Fruit fly (Drosophila melanogaster): Measurements from ENCODE around the gene sim.
A peak's percentile ranks its signal among the peaks of the same experiment; 100 is the strongest.

Gene sim

dm6 chr3R:13063746-13064592 is 6.4 kb downstream of the sim start (continued):
- TF ChIP-seq ap (GFP tag; IDR thresholded peaks at IDR 0.05) (no peak), shn (GFP tag; optimal IDR thresholded peaks at IDR 0.05) (no peak), CG10431 (GFP tag; optimal IDR thresholded peaks at IDR 0.05) (no peak), fu2 (GFP tag; optimal IDR thresholded peaks at IDR 0.05) (no peak), CG8388 (GFP tag; optimal IDR thresholded peaks at IDR 0.05) (no peak), CG3847 (GFP tag; IDR thresholded peaks at IDR 0.05) (no peak), CG10979 (tag; optimal IDR thresholded peaks at IDR 0.05) (peak; percentile 26), CG12942 (GFP tag; optimal IDR thresholded peaks at IDR 0.05) (no peak), CrebB (tag; optimal IDR thresholded peaks at IDR 0.05) (peak; percentile 39), CG17361 (GFP tag; IDR thresholded peaks at IDR 0.05) (0 out of 3 replicates have a peak, but pooled peaks have one; percentile 23), Mes4 (GFP tag; optimal IDR thresholded peaks at IDR 0.05) (peak; percentile 18), Sry-δ (GFP tag; optimal IDR thresholded peaks at IDR 0.05) (peak; percentile 3), CG12219 (GFP tag; optimal IDR thresholded peaks at IDR 0.05) (no peak), Poxn (GFP tag; IDR thresholded peaks at IDR 0.05) (no peak), ATbp (GFP tag; optimal IDR thresholded peaks at IDR 0.05) (no peak), stc (GFP tag; IDR thresholded peaks at IDR 0.05) (0 out of 2 replicates have a peak, but pooled peaks have one; percentile 14), CG18619 (GFP tag; optimal IDR thresholded peaks at IDR 0.05) (no peak), HmgZ (tag; optimal IDR thresholded peaks at IDR 0.05) (peak; percentile 19), lola (GFP tag; optimal IDR thresholded peaks at IDR 0.05) (peak in 2 of 3 experiments; percentile 1 to 91), bab2 (GFP tag; optimal IDR thresholded peaks at IDR 0.05) (no peak), slbo (GFP tag; IDR thresholded peaks at IDR 0.05) (no peak), ci (GFP tag; IDR thresholded peaks at IDR 0.05) (0 out of 3 replicates have a peak, but pooled peaks have one; percentile 42), CG30403 (GFP tag; optimal IDR thresholded peaks at IDR 0.05) (no peak), CG2889 (GFP tag; IDR thresholded peaks at IDR 0.05) (no peak), caup (GFP tag; optimal IDR thresholded peaks at IDR 0.05; ENCODE audit: severe bottlenecking) (peak; percentile 12), tgo (GFP tag; IDR thresholded peaks at IDR 0.05) (peak; percentile 32; the same call in 1 of the 3 replicates), CG6654 (GFP tag; optimal IDR thresholded peaks at IDR 0.05) (no peak), CG13775 (GFP tag; optimal IDR thresholded peaks at IDR 0.05) (peak; percentile 19), Trl (optimal IDR thresholded peaks at IDR 0.05) (peak; percentile 35 to 63), Trl (GFP tag; optimal IDR thresholded peaks at IDR 0.05) (no peak), Bgb (GFP tag; IDR thresholded peaks at IDR 0.05; ENCODE audit: partially characterized antibody) (peak; percentile 64; the same call in 1 of the 2 replicates), sug (tag; optimal IDR thresholded peaks at IDR 0.05) (no peak), hb (GFP tag; IDR thresholded peaks at IDR 0.05; ENCODE audit: partially characterized antibody) (no peak), Med (GFP tag) (peak; percentile 83), knrl (GFP tag; IDR thresholded peaks at IDR 0.05; ENCODE audit: partially characterized antibody) (peak; percentile 43; the same call in 2 of the 3 replicates), CG16863 (GFP tag; optimal IDR thresholded peaks at IDR 0.05) (peak; percentile 26), jing (GFP tag; optimal IDR thresholded peaks at IDR 0.05) (peak; percentile 19), Stat92E (GFP tag; optimal IDR thresholded peaks at IDR 0.05) (peak in 2 of 3 experiments; percentile 38 to 67), CG2202 (tag; optimal IDR thresholded peaks at IDR 0.05) (no peak), Hr78 (GFP tag; optimal IDR thresholded peaks at IDR 0.05) (peak in 1 of 2 experiments; percentile 63), fd102C (GFP tag; optimal IDR thresholded peaks at IDR 0.05) (peak; percentile 5), CG42726 (GFP tag; IDR thresholded peaks at IDR 0.05; ENCODE audit: partially characterized antibody) (peak; percentile 53; the same call in 1 of the 2 replicates), vfl (GFP tag; optimal IDR thresholded peaks at IDR 0.05) (no peak), lbe (GFP tag; optimal IDR thresholded peaks at IDR 0.05) (no peak), pfk (GFP tag; optimal IDR thresholded peaks at IDR 0.05) (no peak), CG12744 (GFP tag; optimal IDR thresholded peaks at IDR 0.05) (no peak), Aef1 (GFP tag; IDR thresholded peaks at IDR 0.05) (peak; percentile 95), CoRest (tag; optimal IDR thresholded peaks at IDR 0.05) (peak; percentile 83)

Measured in whole organism, embryonic.